Worm (Caenorhabditis elegans) whole organism, dauer: Measurements from ENCODE around the gene ttr-10.
"Not testable (repeated sequence)": the region's sequence is repeated elsewhere in the genome, so short reads cannot be mapped to it uniquely, and the experiment has no call there.

Source experiments
- unc-62 ChIP-seq: sonication (generic microtip); optimal IDR thresholded peaks from 2 replicates; lab custom pipeline; 2017; ENCODE audit warnings: missing biosample characterization, missing genetic modification reagents, missing genetic modification characterization

Gene ttr-10

ce11 chrV:7545187-7545586, 8.5 kb downstream of the ttr-10 start, which contains the start of the genes C54F6.19 and nhx-3:
C54F6.19 (plus strand) TSS chrV:7545487.
nhx-3 (minus strand) TSS chrV:7545523.
- no peak for TF ChIP-seq unc-62 (GFP tag; lab: Kevin White, UChicago)

ce11 chrV:7543728-7544127, 10.0 kb downstream of the ttr-10 start:
- TF ChIP-seq unc-62 (GFP tag; lab: Kevin White, UChicago), result no peak

ce11 chrV:7539015-7539414, 14.7 kb downstream of the ttr-10 start, which contains the start of gene srh-268:
srh-268 (plus strand) TSS chrV:7539315.
- no peak for TF ChIP-seq unc-62 (GFP tag; lab: Kevin White, UChicago)

- TF ChIP-seq unc-62 (GFP tag; lab: Kevin White, UChicago), result no peak
Measured at ce11 chrV:7538018-7538417, 15.7 kb downstream of the ttr-10 start, which contains the start of gene C54F6.12. C54F6.12 (minus strand) TSS chrV:7538118.

- no peak for TF ChIP-seq unc-62 (GFP tag; lab: Kevin White, UChicago)
Measured at ce11 chrV:7532947-7533346, 20.8 kb downstream of the ttr-10 start, which contains the start of gene C54F6.3. C54F6.3 (plus strand) TSS chrV:7533247.

- no peak for TF ChIP-seq unc-62 (GFP tag; lab: Kevin White, UChicago)
Measured at ce11 chrV:7529840-7530239, 23.9 kb downstream of the ttr-10 start, which contains the start of gene swt-2. swt-2 (plus strand) TSS chrV:7530140.

ce11 chrV:7528816-7529215, 24.9 kb downstream of the ttr-10 start, which contains the start of gene C54F6.5:
C54F6.5 (plus strand) TSS chrV:7529116.
- no peak for TF ChIP-seq unc-62 (GFP tag; lab: Kevin White, UChicago)

- no peak for TF ChIP-seq unc-62 (GFP tag; lab: Kevin White, UChicago)
Measured at ce11 chrV:7527153-7527552, 26.6 kb downstream of the ttr-10 start, which contains the start of gene C54F6.17. C54F6.17 (plus strand) TSS chrV:7527453.

ce11 chrV:7525695-7526094, 28.0 kb downstream of the ttr-10 start, which contains the start of gene C54F6.18:
C54F6.18 (plus strand) TSS chrV:7525995.
- TF ChIP-seq unc-62 (GFP tag; lab: Kevin White, UChicago), result no peak

ce11 chrV:7524447-7524846, 29.3 kb downstream of the ttr-10 start, which contains the start of gene C54F6.20:
C54F6.20 (plus strand) TSS chrV:7524747.
- no peak for TF ChIP-seq unc-62 (GFP tag; lab: Kevin White, UChicago)

- TF ChIP-seq unc-62 (GFP tag; lab: Kevin White, UChicago), result no peak
Measured at ce11 chrV:7523392-7523791, 30.3 kb downstream of the ttr-10 start, which contains the start of gene C54F6.6. C54F6.6 (plus strand) TSS chrV:7523692.

ce11 chrV:7522279-7522678, 31.4 kb downstream of the ttr-10 start, which contains the start of gene C54F6.15:
C54F6.15 (minus strand) TSS chrV:7522379.
- TF ChIP-seq unc-62 (GFP tag; lab: Kevin White, UChicago), result no peak

ce11 chrV:7521304-7521703, 32.4 kb downstream of the ttr-10 start:
- TF ChIP-seq unc-62 (GFP tag; lab: Kevin White, UChicago), result no peak

ce11 chrV:7520077-7520476, 33.6 kb downstream of the ttr-10 start, which contains the start of gene srb-19:
srb-19 (minus strand) TSS chrV:7520177.
- TF ChIP-seq unc-62 (GFP tag; lab: Kevin White, UChicago), result no peak

ce11 chrV:7514939-7515338, 38.8 kb downstream of the ttr-10 start, which contains the start of gene srb-18:
srb-18 (plus strand) TSS chrV:7515239.
- no peak for TF ChIP-seq unc-62 (GFP tag; lab: Kevin White, UChicago)

ce11 chrV:7511465-7511864, 42.3 kb downstream of the ttr-10 start, which contains the start of gene nhr-171:
nhr-171 (plus strand) TSS chrV:7511765.
- not testable (repeated sequence) for TF ChIP-seq unc-62 (GFP tag; lab: Kevin White, UChicago)

- no peak for TF ChIP-seq unc-62 (GFP tag; lab: Kevin White, UChicago)
Measured at ce11 chrV:7508566-7509044, 45.1 kb downstream of the ttr-10 start, which contains the start of the genes str-31 and nhr-172. str-31 (minus strand) TSS chrV:7508666. nhr-172 (plus strand) TSS chrV:7508994.
